Worm (Caenorhabditis elegans): ENCODE results near the gene ceh-89.

The ceh-89 gene

ce11 chrX:14146740-14147140 is 5.0 kb downstream of the ceh-89 start (continued):
- peak; percentile 68 for TF ChIP-seq ceh-27 (GFP tag; optimal IDR thresholded peaks at IDR 0.05)
- TF ChIP-seq hmg-1.2 (GFP tag; IDR thresholded peaks at IDR 0.05) = peak; percentile 67; the same call in 1 of the 2 replicates
- TF ChIP-seq die-1 (tag; optimal IDR thresholded peaks at IDR 0.05) = peak; percentile 42

ce11 chrX:14147400-14147799 is 5.7 kb downstream of the ceh-89 start, which contains the start of gene akt-2:
Gene akt-2, plus strand, starts transcription at chrX:14147700.
- TF ChIP-seq hmg-1.2 (GFP tag; IDR thresholded peaks at IDR 0.05) (no peak), F52B5.7 (tag; optimal IDR thresholded peaks at IDR 0.05) (no peak), ets-4 (GFP tag; optimal IDR thresholded peaks at IDR 0.05) (no peak), lsy-27 (tag; optimal IDR thresholded peaks at IDR 0.05; ENCODE audit: borderline replicate concordance, insufficient read depth) (no peak), lin-35 (GFP tag; optimal IDR thresholded peaks at IDR 0.05) (no peak), lir-1 (GFP tag; conservative IDR thresholded peaks at IDR 0.05) (no peak), snpc-1.1 (tag; optimal IDR thresholded peaks at IDR 0.05; ENCODE audit: insufficient read depth) (no peak), ztf-28 (GFP tag; IDR thresholded peaks at IDR 0.05) (no peak), die-1 (tag; optimal IDR thresholded peaks at IDR 0.05) (no peak), madf-3 (GFP tag; IDR thresholded peaks at IDR 0.05) (no peak), ztf-22 (GFP tag; optimal IDR thresholded peaks at IDR 0.05) (no peak), nfyb-1 (GFP tag; IDR thresholded peaks at IDR 0.05) (no peak), ama-1 (optimal IDR thresholded peaks at IDR 0.05) (no peak), ama-1 (GFP tag; optimal IDR thresholded peaks at IDR 0.05) (no peak), nhr-90 (tag; optimal IDR thresholded peaks at IDR 0.05) (no peak), snpc-3.4 (tag; optimal IDR thresholded peaks at IDR 0.05) (no peak)

- no peak for TF ChIP-seq C06A6.2 (GFP tag; conservative IDR thresholded peaks at IDR 0.05)
- TF ChIP-seq lsy-27 (tag; optimal IDR thresholded peaks at IDR 0.05; ENCODE audit: borderline replicate concordance, insufficient read depth) = no peak
- no peak for TF ChIP-seq ztf-6 (GFP tag; IDR thresholded peaks at IDR 0.05)
- TF ChIP-seq tlf-1 (GFP tag; optimal IDR thresholded peaks at IDR 0.05) = no peak
- no peak for TF ChIP-seq nfyb-1 (GFP tag; IDR thresholded peaks at IDR 0.05)
- TF ChIP-seq F57A8.1 (GFP tag; optimal IDR thresholded peaks at IDR 0.05) = no peak
- TF ChIP-seq chd-7 (tag; optimal IDR thresholded peaks at IDR 0.05) = no peak
- no peak for TF ChIP-seq hlh-26 (GFP tag; conservative IDR thresholded peaks at IDR 0.05)
Measured at ce11 chrX:14152644-14153043, 10.9 kb downstream of the ceh-89 start.

- no peak for TF ChIP-seq chd-7 (tag; optimal IDR thresholded peaks at IDR 0.05)
- no peak for TF ChIP-seq snpc-1.3 (tag; optimal IDR thresholded peaks at IDR 0.05; ENCODE audit: insufficient read depth)
- no peak for TF ChIP-seq repo-1 (tag; optimal IDR thresholded peaks at IDR 0.05)
- TF ChIP-seq sptf-2 (GFP tag; optimal IDR thresholded peaks at IDR 0.05) = no peak
- TF ChIP-seq Y56A3A.18 (GFP tag; IDR thresholded peaks at IDR 0.05) = no peak
- no peak for TF ChIP-seq rec-8 (tag; optimal IDR thresholded peaks at IDR 0.05)
- TF ChIP-seq bed-1 (GFP tag; IDR thresholded peaks at IDR 0.05) = no peak
- TF ChIP-seq F23B12.7 (tag; optimal IDR thresholded peaks at IDR 0.05; ENCODE audit: insufficient read depth) = no peak
- TF ChIP-seq nfyb-1 (GFP tag; IDR thresholded peaks at IDR 0.05) = no peak
- no peak for TF ChIP-seq die-1 (tag; optimal IDR thresholded peaks at IDR 0.05)
- no peak for TF ChIP-seq T26A5.8 (tag; optimal IDR thresholded peaks at IDR 0.05)
Measured at ce11 chrX:14156913-14157312, 15.2 kb downstream of the ceh-89 start, which contains the start of gene ceh-90. Gene ceh-90, minus strand, starts transcription at chrX:14157013.

All from whole organism, young adult.